Worm (Caenorhabditis elegans) whole organism, L1 larva: ENCODE measurements around the gene odd-1.

Source experiments
- fos-1 ChIP-seq: fragments of 150-350 bp; optimal IDR thresholded peaks from 2 replicates; lab custom pipeline; 2014; ENCODE audit warnings: missing biosample characterization, missing genetic modification characterization
- lin-15B ChIP-seq: fragments of 150-350 bp; sonication (generic microtip); optimal IDR thresholded peaks from 3 replicates; lab custom pipeline; 2014; ENCODE audit warnings: missing biosample characterization, missing genetic modification characterization
- nhr-77 ChIP-seq: fragments of 150-350 bp; optimal IDR thresholded peaks from 2 replicates; lab custom pipeline; 2014; ENCODE audit warnings: missing biosample characterization, missing genetic modification characterization

ce11 chrIII:7068520-7069113 lies 39.5 kb upstream of the odd-1 start, which contains the start of the genes ubc-18 and R01H2.8:
- TF ChIP-seq lin-15B (tag; lab: Kevin White, UChicago) (no peak), fos-1 (tag; lab: Kevin White, UChicago) (no peak), nhr-77 (tag; lab: Kevin White, UChicago) (no peak)
